Fruit fly (Drosophila melanogaster): ENCODE data around the gene gammaSnap2.

Gene gammaSnap2

dm6 chr3R:10161163-10161562 is 40.0 kb upstream of the gammaSnap2 start, which contains the start of gene CG6254 (continued):
- TF ChIP-seq pum (GFP tag; optimal IDR thresholded peaks at IDR 0.05) (peak; percentile 4), salm (tag; optimal IDR thresholded peaks at IDR 0.05) (no peak), CG17186 (GFP tag; optimal IDR thresholded peaks at IDR 0.05) (no peak), CG6765 (GFP tag; optimal IDR thresholded peaks at IDR 0.05) (no peak), Hey (tag; optimal IDR thresholded peaks at IDR 0.05) (no peak), tx (GFP tag; optimal IDR thresholded peaks at IDR 0.05) (no peak), CG3995 (GFP tag; optimal IDR thresholded peaks at IDR 0.05) (peak; percentile 36), CG17385 (GFP tag; optimal IDR thresholded peaks at IDR 0.05) (no peak), CG34376 (GFP tag; optimal IDR thresholded peaks at IDR 0.05) (peak; percentile 45), fd3F (GFP tag; optimal IDR thresholded peaks at IDR 0.05) (peak; percentile 23), CG33213 (GFP tag; optimal IDR thresholded peaks at IDR 0.05) (peak; percentile 40), Hr51 (GFP tag; optimal IDR thresholded peaks at IDR 0.05) (peak in 1 of 2 experiments; percentile 9), pho (GFP tag; optimal IDR thresholded peaks at IDR 0.05) (peak; percentile 43), CG4820 (GFP tag; optimal IDR thresholded peaks at IDR 0.05) (no peak), Aef1 (GFP tag; IDR thresholded peaks at IDR 0.05) (0 out of 3 replicates have a peak, but pooled peaks have one; percentile 19), mam (GFP tag; optimal IDR thresholded peaks at IDR 0.05) (peak; percentile 63), Ets65A (GFP tag) (peak; percentile 91), sens (GFP tag) (peak; percentile 58), pros (GFP tag; optimal IDR thresholded peaks at IDR 0.05) (no peak), CG1024 (GFP tag; IDR thresholded peaks at IDR 0.05) (no peak), zfh1 (GFP tag; IDR thresholded peaks at IDR 0.05) (0 out of 3 replicates have a peak, but pooled peaks have one; percentile 30), zen (tag; optimal IDR thresholded peaks at IDR 0.05) (peak; percentile 37), Mes4 (GFP tag; optimal IDR thresholded peaks at IDR 0.05) (no peak), Chrac-16 (GFP tag; optimal IDR thresholded peaks at IDR 0.05) (peak; percentile 34), rib (GFP tag; IDR thresholded peaks at IDR 0.05) (no peak), crp (GFP tag; optimal IDR thresholded peaks at IDR 0.05) (no peak), Lim3 (GFP tag; IDR thresholded peaks at IDR 0.05) (no peak), pzg (GFP tag; optimal IDR thresholded peaks at IDR 0.05) (peak; percentile 68), CG2116 (GFP tag; optimal IDR thresholded peaks at IDR 0.05) (peak; percentile 54), CG10462 (GFP tag; optimal IDR thresholded peaks at IDR 0.05) (peak; percentile 14), B-H2 (GFP tag; optimal IDR thresholded peaks at IDR 0.05) (peak; percentile 71), Bgb (GFP tag; IDR thresholded peaks at IDR 0.05; ENCODE audit: partially characterized antibody) (peak; percentile 66), Sin3A (optimal IDR thresholded peaks at IDR 0.05) (no peak), row (GFP tag; IDR thresholded peaks at IDR 0.05) (peak; percentile 90), CG3281 (GFP tag; optimal IDR thresholded peaks at IDR 0.05) (peak; percentile 100), CG18262 (tag; optimal IDR thresholded peaks at IDR 0.05) (no peak)

dm6 chr3R:10153957-10154685 is 32.9 kb upstream of the gammaSnap2 start:
- no peak for TF ChIP-seq Chrac-16 (GFP tag; optimal IDR thresholded peaks at IDR 0.05)
- peak; percentile 20 for TF ChIP-seq CG12769 (tag; optimal IDR thresholded peaks at IDR 0.05)
- TF ChIP-seq sens (GFP tag) = peak; percentile 80
- no peak for TF ChIP-seq ftz-f1 (GFP tag; optimal IDR thresholded peaks at IDR 0.05)
- TF ChIP-seq CG34422 (GFP tag; IDR thresholded peaks at IDR 0.05) = 0 out of 3 replicates have a peak, but pooled peaks have one; percentile 24
- TF ChIP-seq CG18476 (GFP tag; optimal IDR thresholded peaks at IDR 0.05) = no peak
- peak in 1 of 2 experiments; percentile 29 for TF ChIP-seq bsh (GFP tag; optimal IDR thresholded peaks at IDR 0.05)
- TF ChIP-seq lola (GFP tag; optimal IDR thresholded peaks at IDR 0.05) = no peak
- TF ChIP-seq Xrp1 (GFP tag; IDR thresholded peaks at IDR 0.05) = peak; percentile 59
- no peak for TF ChIP-seq HmgZ (tag; optimal IDR thresholded peaks at IDR 0.05)
- peak; percentile 18 for TF ChIP-seq Abd-B (GFP tag; optimal IDR thresholded peaks at IDR 0.05)
- TF ChIP-seq Camta (GFP tag; optimal IDR thresholded peaks at IDR 0.05) = peak; percentile 5
- no peak for TF ChIP-seq CG16863 (GFP tag; optimal IDR thresholded peaks at IDR 0.05)
- peak; percentile 38; the same call in 2 of the 3 replicates for TF ChIP-seq tgo (GFP tag; IDR thresholded peaks at IDR 0.05)
- TF ChIP-seq jumu (GFP tag; optimal IDR thresholded peaks at IDR 0.05) = peak; percentile 19
- TF ChIP-seq tin (GFP tag; optimal IDR thresholded peaks at IDR 0.05) = no peak
- no peak for TF ChIP-seq CG31365 (tag; optimal IDR thresholded peaks at IDR 0.05)

Measured in whole organism, embryonic.